Fruit fly (Drosophila melanogaster): ENCODE data around the gene Nepl6.

The Nepl6 gene

dm6 chr2L:6385409-6385808 lies at the start of gene Nepl6:
Nepl6 (minus strand) TSS chr2L:6385512.
- TF ChIP-seq noc (tag; optimal IDR thresholded peaks at IDR 0.05) = no peak

- TF ChIP-seq noc (tag; optimal IDR thresholded peaks at IDR 0.05) = no peak
These were observed 41.0 kb upstream of the Nepl6 start for dm6 chr2L:6426329-6426728.

dm6 chr2L:6424198-6424597 lies 38.9 kb upstream of the Nepl6 start, which contains the start of gene Fic:
Fic (plus strand) TSS chr2L:6424336.
- TF ChIP-seq noc (tag; optimal IDR thresholded peaks at IDR 0.05) = no peak

dm6 chr2L:6423148-6423547 lies 37.8 kb upstream of the Nepl6 start, which contains the start of gene Tig:
Tig (minus strand) TSS chr2L:6423310.
- peak; percentile 57 for TF ChIP-seq noc (tag; optimal IDR thresholded peaks at IDR 0.05)

dm6 chr2L:6422488-6422887 lies 37.2 kb upstream of the Nepl6 start:
- peak; percentile 9 for TF ChIP-seq noc (tag; optimal IDR thresholded peaks at IDR 0.05)

- no peak for TF ChIP-seq noc (tag; optimal IDR thresholded peaks at IDR 0.05)
These were observed 36.2 kb upstream of the Nepl6 start for dm6 chr2L:6421495-6421894.

- no peak for TF ChIP-seq noc (tag; optimal IDR thresholded peaks at IDR 0.05)
These were observed 26.6 kb upstream of the Nepl6 start, which contains the start of gene CG13982 for dm6 chr2L:6411953-6412352. CG13982 (plus strand) TSS chr2L:6412315.

- TF ChIP-seq noc (tag; optimal IDR thresholded peaks at IDR 0.05) = no peak
These were observed 25.9 kb upstream of the Nepl6 start, which contains the start of gene DIP-epsilon for dm6 chr2L:6411089-6411757. DIP-epsilon (minus strand) TSS chr2L:6411326.

dm6 chr2L:6397149-6397548 lies 11.8 kb upstream of the Nepl6 start, which contains the start of gene CG42369:
CG42369 (minus strand) TSS chr2L:6397249.
- TF ChIP-seq noc (tag; optimal IDR thresholded peaks at IDR 0.05) = no peak

- no peak for TF ChIP-seq noc (tag; optimal IDR thresholded peaks at IDR 0.05)
These were observed 6.2 kb upstream of the Nepl6 start for dm6 chr2L:6391469-6391868.

- TF ChIP-seq noc (tag; optimal IDR thresholded peaks at IDR 0.05) = no peak
These were observed 1.8 kb upstream of the Nepl6 start for dm6 chr2L:6387068-6387467.

- TF ChIP-seq noc (tag; optimal IDR thresholded peaks at IDR 0.05) = no peak
These were observed 4.3 kb downstream of the Nepl6 start, which contains the start of gene Nepl5 for dm6 chr2L:6380966-6381365. Nepl5 (plus strand) TSS chr2L:6381266.

dm6 chr2L:6379197-6379596 lies 6.1 kb downstream of the Nepl6 start:
- no peak for TF ChIP-seq noc (tag; optimal IDR thresholded peaks at IDR 0.05)

- no peak for TF ChIP-seq noc (tag; optimal IDR thresholded peaks at IDR 0.05)
These were observed 12.2 kb downstream of the Nepl6 start for dm6 chr2L:6373141-6373540.

dm6 chr2L:6372088-6372487 lies 13.2 kb downstream of the Nepl6 start, which contains the start of gene slam:
slam (plus strand) TSS chr2L:6372388.
- no peak for TF ChIP-seq noc (tag; optimal IDR thresholded peaks at IDR 0.05)

- no peak for TF ChIP-seq noc (tag; optimal IDR thresholded peaks at IDR 0.05)
These were observed 14.2 kb downstream of the Nepl6 start for dm6 chr2L:6371025-6371641.

dm6 chr2L:6369286-6369685 lies 16.0 kb downstream of the Nepl6 start:
- TF ChIP-seq noc (tag; optimal IDR thresholded peaks at IDR 0.05) = no peak

Measured in whole organism, larva.